In the genomic region with DNA sequence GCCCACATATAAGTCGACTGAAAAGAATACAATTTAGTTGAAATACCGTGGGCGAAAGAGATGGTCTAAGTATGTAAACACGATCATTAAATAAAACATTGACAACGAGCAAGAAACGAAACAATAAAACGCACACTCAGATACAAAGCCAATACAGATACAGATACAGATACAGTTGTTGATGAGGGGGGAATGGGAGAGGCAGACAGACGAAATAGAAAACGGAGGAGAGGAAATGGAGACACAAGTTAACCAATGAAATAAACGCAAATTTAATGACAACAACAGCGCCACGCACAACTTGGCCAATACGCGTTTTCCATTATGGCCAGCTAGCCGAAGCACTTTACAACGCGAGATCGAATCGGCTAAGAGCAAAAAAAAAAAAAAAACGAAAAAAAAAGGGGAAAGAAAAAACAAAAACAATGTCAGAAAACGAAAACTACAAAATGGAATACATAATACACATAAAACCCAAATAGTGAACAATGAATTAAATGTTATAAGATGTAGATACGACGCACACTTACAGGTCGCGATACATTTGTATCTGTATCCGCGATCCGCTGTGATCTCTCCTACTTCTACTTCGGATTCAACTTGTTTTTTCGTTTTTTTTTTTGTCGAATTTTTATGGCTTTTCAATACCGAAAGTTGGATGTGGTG, we compare ENCODE assay signal across 3 fruit fly cellular contexts.
TF ChIP-seq lines count a peak whose summit lies in the region.

No protein-coding gene starts in this region.

- no peak for TF ChIP-seq CTCF in whole organism, embryonic (GFP tag; optimal IDR thresholded peaks at IDR 0.05; lab: Kevin White, UChicago)

TF ChIP-seq in whole organism, embryonic, 481 proteins besides CTCF, POLR2A, EP300 and RAD21 (continues in another document):
- TF ChIP-seq ase (GFP tag; IDR thresholded peaks at IDR 0.05; lab: Robert Waterston, UW) (no peak), Gsc (GFP tag; IDR thresholded peaks at IDR 0.05; lab: Robert Waterston, UW) (no peak), kay (GFP tag; optimal IDR thresholded peaks at IDR 0.05; lab: Kevin White, UChicago) (no peak), crc (GFP tag; optimal IDR thresholded peaks at IDR 0.05; lab: Kevin White, UChicago) (no peak), CG10321 (GFP tag; IDR thresholded peaks at IDR 0.05; lab: Robert Waterston, UW) (no peak), CG7556 (GFP tag; optimal IDR thresholded peaks at IDR 0.05; lab: Kevin White, UChicago) (no peak), Hmr (GFP tag; optimal IDR thresholded peaks at IDR 0.05; lab: Kevin White, UChicago) (no peak), Meics (GFP tag; optimal IDR thresholded peaks at IDR 0.05; lab: Kevin White, UChicago) (no peak), CG6272 (GFP tag; IDR thresholded peaks at IDR 0.05; lab: Robert Waterston, UW) (no peak), CG8924 (tag; optimal IDR thresholded peaks at IDR 0.05; lab: Kevin White, UChicago) (peak; percentile 43), CG18619 (GFP tag; optimal IDR thresholded peaks at IDR 0.05; lab: Kevin White, UChicago) (no peak), Fer2 (tag; optimal IDR thresholded peaks at IDR 0.05; lab: Kevin White, UChicago) (no peak), crol (GFP tag; IDR thresholded peaks at IDR 0.05; lab: Robert Waterston, UW) (peak; percentile 85), schlank (tag; optimal IDR thresholded peaks at IDR 0.05; lab: Kevin White, UChicago) (no peak), CG10543 (GFP tag; optimal IDR thresholded peaks at IDR 0.05; lab: Kevin White, UChicago) (peak; percentile 4), Abd-B (GFP tag; optimal IDR thresholded peaks at IDR 0.05; lab: Kevin White, UChicago) (peak; percentile 12), ab (GFP tag; optimal IDR thresholded peaks at IDR 0.05; lab: Kevin White, UChicago) (peak; percentile 75), H2.0 (GFP tag; IDR thresholded peaks at IDR 0.05; lab: Robert Waterston, UW) (no peak), prd (optimal IDR thresholded peaks at IDR 0.05; lab: Kevin White, UChicago) (no peak), prd (GFP tag; IDR thresholded peaks at IDR 0.05; lab: Robert Waterston, UW) (no peak), dpn (GFP tag; optimal IDR thresholded peaks at IDR 0.05; lab: Kevin White, UChicago) (no peak), CG9797 (GFP tag; optimal IDR thresholded peaks at IDR 0.05; lab: Kevin White, UChicago) (no peak), ATbp (GFP tag; optimal IDR thresholded peaks at IDR 0.05; lab: Kevin White, UChicago) (no peak), CG2129 (GFP tag; IDR thresholded peaks at IDR 0.05; lab: Robert Waterston, UW; ENCODE audit: partially characterized antibody) (no peak), dmrt11E (tag; optimal IDR thresholded peaks at IDR 0.05; lab: Kevin White, UChicago) (no peak), CG6854 (GFP tag; optimal IDR thresholded peaks at IDR 0.05; lab: Kevin White, UChicago) (no peak), Dad (GFP tag; optimal IDR thresholded peaks at IDR 0.05; lab: Kevin White, UChicago) (no peak), CG17361 (GFP tag; IDR thresholded peaks at IDR 0.05; lab: Robert Waterston, UW) (no peak), peb (GFP tag; IDR thresholded peaks at IDR 0.05; lab: Robert Waterston, UW) (no peak)

TF ChIP-seq in whole organism, prepupa, 60 proteins besides CTCF, POLR2A, EP300 and RAD21:
- TF ChIP-seq Hr4 (GFP tag; optimal IDR thresholded peaks at IDR 0.05; lab: Kevin White, UChicago) (no peak), fd59A (GFP tag; optimal IDR thresholded peaks at IDR 0.05; lab: Kevin White, UChicago) (no peak), eg (GFP tag; IDR thresholded peaks at IDR 0.05; lab: Robert Waterston, UW) (0 out of 3 replicates have a peak, but pooled peaks have one; percentile 26), CG6276 (GFP tag; optimal IDR thresholded peaks at IDR 0.05; lab: Kevin White, UChicago) (peak; percentile 14), CG31627 (GFP tag; optimal IDR thresholded peaks at IDR 0.05; lab: Kevin White, UChicago) (no peak), Smox (GFP tag; optimal IDR thresholded peaks at IDR 0.05; lab: Kevin White, UChicago) (no peak), pdm3 (GFP tag; optimal IDR thresholded peaks at IDR 0.05; lab: Kevin White, UChicago) (no peak), CG32006 (GFP tag; optimal IDR thresholded peaks at IDR 0.05; lab: Kevin White, UChicago) (no peak), CG15336 (GFP tag; IDR thresholded peaks at IDR 0.05; lab: Robert Waterston, UW) (peak; percentile 44; the same call in 1 of the 2 replicates), CG10631 (GFP tag; optimal IDR thresholded peaks at IDR 0.05; lab: Kevin White, UChicago) (no peak), CG8119 (GFP tag; IDR thresholded peaks at IDR 0.05; lab: Robert Waterston, UW) (peak; percentile 63), CG6163 (GFP tag; IDR thresholded peaks at IDR 0.05; lab: Robert Waterston, UW) (0 out of 3 replicates have a peak, but pooled peaks have one; percentile 26)

TF ChIP-seq in whole organism, pupa, 21 proteins besides CTCF, POLR2A, EP300 and RAD21:
- TF ChIP-seq Snoo (tag; optimal IDR thresholded peaks at IDR 0.05; lab: Kevin White, UChicago) (no peak), EcR (GFP tag; optimal IDR thresholded peaks at IDR 0.05; lab: Kevin White, UChicago) (no peak), CG32121 (GFP tag; IDR thresholded peaks at IDR 0.05; lab: Robert Waterston, UW) (no peak), Ets98B (GFP tag; IDR thresholded peaks at IDR 0.05; lab: Robert Waterston, UW) (0 out of 2 replicates have a peak, but pooled peaks have one; percentile 11), fd96Ca (GFP tag; IDR thresholded peaks at IDR 0.05; lab: Robert Waterston, UW) (no peak), CG34367 (tag; optimal IDR thresholded peaks at IDR 0.05; lab: Kevin White, UChicago) (peak; percentile 9), CG13204 (GFP tag; optimal IDR thresholded peaks at IDR 0.05; lab: Kevin White, UChicago) (no peak), CG10348 (GFP tag; IDR thresholded peaks at IDR 0.05; lab: Robert Waterston, UW) (no peak), CG17806 (tag; optimal IDR thresholded peaks at IDR 0.05; lab: Kevin White, UChicago) (no peak)
